Worm (Caenorhabditis elegans): Measurements from ENCODE around the gene pqn-65.

Gene pqn-65

ce11 chrX:4635643-4636042 lies 16.2 kb upstream of the pqn-65 start (continued):
- TF ChIP-seq F13H6.1 (tag; optimal IDR thresholded peaks at IDR 0.05): no peak
- no peak for TF ChIP-seq odd-2 (tag; optimal IDR thresholded peaks at IDR 0.05)
- peak; percentile 22 for TF ChIP-seq ceh-34 (tag; optimal IDR thresholded peaks at IDR 0.05)
- TF ChIP-seq hlh-8 (tag; optimal IDR thresholded peaks at IDR 0.05): no peak
- TF ChIP-seq unc-86 (tag; optimal IDR thresholded peaks at IDR 0.05): no peak
- TF ChIP-seq nhr-11 (tag; optimal IDR thresholded peaks at IDR 0.05): no peak
- TF ChIP-seq pat-9 (tag; optimal IDR thresholded peaks at IDR 0.05): no peak
- no peak for TF ChIP-seq Y22D7AL.16 (tag; optimal IDR thresholded peaks at IDR 0.05)
- TF ChIP-seq pax-1 (tag; optimal IDR thresholded peaks at IDR 0.05): no peak
- TF ChIP-seq K02D7.2 (tag; optimal IDR thresholded peaks at IDR 0.05): no peak
- TF ChIP-seq ceh-6 (GFP tag; optimal IDR thresholded peaks at IDR 0.05): no peak
- no peak for TF ChIP-seq elt-2 (tag; optimal IDR thresholded peaks at IDR 0.05)
- TF ChIP-seq ceh-19 (GFP tag; optimal IDR thresholded peaks at IDR 0.05): no peak
- TF ChIP-seq ceh-18 (tag; optimal IDR thresholded peaks at IDR 0.05): peak; percentile 48
- TF ChIP-seq ztf-16 (tag; optimal IDR thresholded peaks at IDR 0.05): no peak
- TF ChIP-seq unc-42 (tag; optimal IDR thresholded peaks at IDR 0.05): peak; percentile 29
- TF ChIP-seq dmd-4 (tag; optimal IDR thresholded peaks at IDR 0.05; ENCODE audit: borderline replicate concordance): no peak
- no peak for TF ChIP-seq sox-4 (tag; optimal IDR thresholded peaks at IDR 0.05)
- peak; percentile 9 for TF ChIP-seq C08G9.2 (tag; optimal IDR thresholded peaks at IDR 0.05)
- peak; percentile 44 for TF ChIP-seq sdc-2 (tag; optimal IDR thresholded peaks at IDR 0.05)
- no peak for TF ChIP-seq ceh-22 (tag; optimal IDR thresholded peaks at IDR 0.05)
- no peak for TF ChIP-seq ama-1 (optimal IDR thresholded peaks at IDR 0.05)
- TF ChIP-seq ceh-2 (tag; optimal IDR thresholded peaks at IDR 0.05): peak; percentile 21
- no peak for TF ChIP-seq dve-1 (tag; optimal IDR thresholded peaks at IDR 0.05)
- TF ChIP-seq npax-4 (tag; optimal IDR thresholded peaks at IDR 0.05): no peak
- peak; percentile 37 for TF ChIP-seq ceh-31 (tag; optimal IDR thresholded peaks at IDR 0.05)
- TF ChIP-seq lin-11 (tag; optimal IDR thresholded peaks at IDR 0.05): no peak
- no peak for TF ChIP-seq hlh-6 (tag; optimal IDR thresholded peaks at IDR 0.05)
- TF ChIP-seq rnt-1 (tag; optimal IDR thresholded peaks at IDR 0.05): peak; percentile 33
- TF ChIP-seq unc-3 (GFP tag; conservative IDR thresholded peaks at IDR 0.05): no peak
- no peak for TF ChIP-seq unc-3 (tag; optimal IDR thresholded peaks at IDR 0.05)
- no peak for TF ChIP-seq syd-9 (tag; optimal IDR thresholded peaks at IDR 0.05)
- no peak for TF ChIP-seq ets-4 (tag; optimal IDR thresholded peaks at IDR 0.05)
- no peak for TF ChIP-seq pros-1 (tag; optimal IDR thresholded peaks at IDR 0.05)
- TF ChIP-seq ttx-3 (tag; optimal IDR thresholded peaks at IDR 0.05): no peak
- TF ChIP-seq mec-3 (tag; optimal IDR thresholded peaks at IDR 0.05; ENCODE audit: borderline replicate concordance): no peak
- no peak for TF ChIP-seq sox-2 (GFP tag; IDR thresholded peaks at IDR 0.05)
- TF ChIP-seq zip-5 (tag; optimal IDR thresholded peaks at IDR 0.05): no peak
- TF ChIP-seq K09A11.1 (tag; optimal IDR thresholded peaks at IDR 0.05; ENCODE audit: insufficient read depth): no peak
- TF ChIP-seq ceh-9 (tag; optimal IDR thresholded peaks at IDR 0.05): no peak
- TF ChIP-seq ceh-45 (GFP tag; IDR thresholded peaks at IDR 0.05): no peak
- TF ChIP-seq pqm-1 (tag; optimal IDR thresholded peaks at IDR 0.05): no peak

- TF ChIP-seq C38D4.7 (GFP tag; optimal IDR thresholded peaks at IDR 0.05) (no peak), K09A11.1 (tag; optimal IDR thresholded peaks at IDR 0.05; ENCODE audit: insufficient read depth) (no peak), ama-1 (optimal IDR thresholded peaks at IDR 0.05) (no peak), ceh-30 (tag; optimal IDR thresholded peaks at IDR 0.05) (no peak), pros-1 (tag; optimal IDR thresholded peaks at IDR 0.05) (no peak), ceh-18 (tag; optimal IDR thresholded peaks at IDR 0.05) (no peak)
These were observed 12.7 kb upstream of the pqn-65 start, which contains the start of gene slcr-46.1 for ce11 chrX:4632088-4632487. Gene slcr-46.1 (plus strand): TSS chrX:4632361.
